Worm (Caenorhabditis elegans) whole organism, L1 larva: Measurements from ENCODE around the gene fbxa-48.

Source experiments
- C04F5.9 ChIP-seq: sonication (generic microtip); optimal IDR thresholded peaks from 2 replicates; lab custom pipeline; 2016; ENCODE audit warnings: missing genetic modification characterization, missing compliant biosample characterization
- C34B4.2 ChIP-seq: sonication (generic microtip); optimal IDR thresholded peaks from 2 replicates; lab custom pipeline; 2017; ENCODE audit warnings: mild to moderate bottlenecking, missing genetic modification characterization, missing compliant biosample characterization
- F16B12.6 ChIP-seq: fragments of 150-350 bp; optimal IDR thresholded peaks from 2 replicates; lab custom pipeline; 2014; ENCODE audit warnings: missing biosample characterization, missing genetic modification characterization
- blmp-1 ChIP-seq: fragments of 150-350 bp; optimal IDR thresholded peaks from 2 replicates; lab custom pipeline; 2014; ENCODE audit warnings: missing biosample characterization, missing genetic modification characterization
- ceh-63 ChIP-seq: fragments of 200-800 bp; sonication (Bioruptor generic); optimal IDR thresholded peaks from 2 replicates; lab custom pipeline; 2018; ENCODE audit warnings: mild to moderate bottlenecking, missing genetic modification characterization, missing compliant biosample characterization
- dpl-1 ChIP-seq, 3 experiments: fragments of 150-350 bp in 2 of 3; sonication (generic microtip) in 1 of 3; optimal IDR thresholded peaks; 2 replicates each; lab custom pipeline; 2014 to 2017; ENCODE audit warnings: missing biosample characterization in 3 of 3, missing genetic modification characterization in 3 of 3, missing genetic modification reagents in 3 of 3
- efl-1 ChIP-seq, 4 experiments: fragments of 150-350 bp; optimal IDR thresholded peaks in 3 of 4; peaks in 1 of 4; 1 replicate in 1 of 4; 2 replicates in 3 of 4; lab custom pipeline; 2014; ENCODE audit warnings: missing biosample characterization in 2 of 4, missing genetic modification characterization in 2 of 4, missing genetic modification reagents in 2 of 4
- egl-13 ChIP-seq: sonication (generic microtip); optimal IDR thresholded peaks from 2 replicates; lab custom pipeline; 2016; ENCODE audit warnings: missing genotype, missing genetic modification reagents, missing genetic modification characterization, missing compliant biosample characterization
- elt-2 ChIP-seq: sonication (generic microtip); optimal IDR thresholded peaks from 2 replicates; lab custom pipeline; 2016; ENCODE audit warnings: missing genetic modification characterization, mild to moderate bottlenecking, inconsistent platforms, missing compliant biosample characterization, missing genetic modification reagents
- fkh-8 ChIP-seq: sonication (generic microtip); optimal IDR thresholded peaks from 2 replicates; lab custom pipeline; 2016; ENCODE audit warnings: mild to moderate bottlenecking, missing genetic modification characterization, missing compliant biosample characterization
- hlh-17 ChIP-seq: fragments of 200-800 bp; sonication (Bioruptor generic); optimal IDR thresholded peaks from 2 replicates; lab custom pipeline; 2018; ENCODE audit warnings: missing genetic modification characterization, mild to moderate bottlenecking, missing compliant biosample characterization, moderate library complexity, borderline replicate concordance
- hpl-2 ChIP-seq: fragments of 150-350 bp; optimal IDR thresholded peaks from 2 replicates; lab custom pipeline; 2014; ENCODE audit warnings: missing biosample characterization, missing genetic modification reagents, missing genetic modification characterization
- irx-1 ChIP-seq: sonication (generic microtip); optimal IDR thresholded peaks from 2 replicates; lab custom pipeline; 2016; ENCODE audit warnings: missing genetic modification characterization, missing compliant biosample characterization
- lin-15B ChIP-seq: fragments of 150-350 bp; sonication (generic microtip); optimal IDR thresholded peaks from 3 replicates; lab custom pipeline; 2014; ENCODE audit warnings: missing biosample characterization, missing genetic modification characterization
- lin-35 ChIP-seq, 2 experiments: fragments of 150-350 bp; optimal IDR thresholded peaks; 2 replicates each; lab custom pipeline; 2014; ENCODE audit warnings: missing biosample characterization in 2 of 2, missing genetic modification characterization in 2 of 2, missing genetic modification reagents in 2 of 2
- lin-39 ChIP-seq: fragments of 150-350 bp; optimal IDR thresholded peaks from 2 replicates; lab custom pipeline; 2014; ENCODE audit warnings: missing biosample characterization, missing genetic modification reagents, missing genetic modification characterization
- mab-9 ChIP-seq: fragments of 200-800 bp; sonication (Bioruptor generic); IDR thresholded peaks from 2 replicates; pipeline ENCODE4 v1.3.6; 2022; ENCODE audit warnings: missing genetic modification reagents, missing genetic modification characterization, missing compliant biosample characterization
- nhr-12 ChIP-seq: sonication (generic microtip); optimal IDR thresholded peaks from 2 replicates; lab custom pipeline; 2017; ENCODE audit warnings: missing biosample characterization, missing genetic modification characterization
- nhr-85 ChIP-seq: sonication (generic microtip); peaks from one replicate; lab custom pipeline; 2016; ENCODE audit warnings: missing genetic modification characterization, inconsistent platforms, missing compliant biosample characterization
- skn-1 ChIP-seq: fragments of 150-350 bp; optimal IDR thresholded peaks from 2 replicates; lab custom pipeline; 2014; ENCODE audit warnings: missing biosample characterization, missing genetic modification characterization
- snu-23 ChIP-seq: sonication (generic microtip); optimal IDR thresholded peaks from 2 replicates; lab custom pipeline; 2016; ENCODE audit warnings: missing genetic modification characterization, missing compliant biosample characterization
- sptf-1 ChIP-seq: fragments of 150-350 bp; optimal IDR thresholded peaks from 2 replicates; lab custom pipeline; 2014; ENCODE audit warnings: missing biosample characterization, missing genetic modification characterization
- sup-37 ChIP-seq: fragments of 200-800 bp; sonication (Bioruptor generic); optimal IDR thresholded peaks from 2 replicates; lab custom pipeline; 2018; ENCODE audit warnings: mild to moderate bottlenecking, missing genetic modification characterization, missing compliant biosample characterization
- swsn-7 ChIP-seq: sonication (generic microtip); optimal IDR thresholded peaks from 2 replicates; lab custom pipeline; 2016; ENCODE audit warnings: missing genetic modification characterization, missing compliant biosample characterization
- unc-130 ChIP-seq: fragments of 150-350 bp; optimal IDR thresholded peaks from 2 replicates; lab custom pipeline; 2017; ENCODE audit warnings: missing biosample characterization, missing genetic modification characterization, inconsistent platforms
- unc-30 ChIP-seq: sonication (generic microtip); optimal IDR thresholded peaks from 2 replicates; lab custom pipeline; 2017; ENCODE audit warnings: missing biosample characterization, missing genetic modification characterization
- unc-62 ChIP-seq: fragments of 150-350 bp; optimal IDR thresholded peaks from 2 replicates; lab custom pipeline; 2014; ENCODE audit warnings: missing biosample characterization, missing genetic modification reagents, missing genetic modification characterization
- vab-15 ChIP-seq: sonication (generic microtip); optimal IDR thresholded peaks from 2 replicates; lab custom pipeline; 2017; ENCODE audit warnings: missing genotype, mild to moderate bottlenecking, missing genetic modification characterization, missing compliant biosample characterization
- xbp-1 ChIP-seq: sonication (generic microtip); optimal IDR thresholded peaks from 2 replicates; lab custom pipeline; 2016; ENCODE audit warnings: missing genetic modification characterization, missing compliant biosample characterization
- zag-1 ChIP-seq: fragments of 150-350 bp; optimal IDR thresholded peaks from 2 replicates; lab custom pipeline; 2014; ENCODE audit warnings: missing biosample characterization, missing genetic modification characterization
- zip-4 ChIP-seq: fragments of 200-800 bp; sonication (Bioruptor generic); optimal IDR thresholded peaks from 2 replicates; lab custom pipeline; 2018; ENCODE audit warnings: mild to moderate bottlenecking, missing genetic modification characterization, moderate library complexity, missing compliant biosample characterization
- ztf-4 ChIP-seq: fragments of 150-350 bp; optimal IDR thresholded peaks from 2 replicates; lab custom pipeline; 2014; ENCODE audit warnings: missing biosample characterization, missing genetic modification characterization

fbxa-48 gene

DNA sequence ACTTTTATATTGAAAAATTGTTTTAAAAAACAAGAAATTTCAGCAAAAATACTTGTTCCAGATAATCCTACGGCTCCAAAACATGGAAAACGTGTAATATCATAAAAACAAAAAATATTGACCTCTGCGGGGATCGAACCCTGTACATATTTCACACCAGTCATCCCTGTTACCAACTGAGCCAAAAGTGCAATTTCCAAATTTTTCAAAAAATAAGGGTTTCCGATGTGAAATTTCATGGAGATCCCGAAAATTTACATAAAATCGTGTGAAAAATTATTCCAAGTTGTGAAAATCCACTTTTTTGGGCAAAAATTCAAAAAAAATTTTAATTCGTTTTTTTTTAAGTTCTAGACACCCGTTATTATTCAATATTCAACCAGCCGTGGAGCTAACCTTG is 32.2 kb upstream of the fbxa-48 start:
- TF ChIP-seq sptf-1 (tag; lab: Kevin White, UChicago) (no peak), unc-30 (tag; lab: Kevin White, UChicago) (no peak), snu-23 (GFP tag; lab: Kevin White, UChicago) (no peak), lin-39 (no peak), zip-4 (GFP tag; lab: Kevin White, UChicago) (no peak), efl-1 (optimal IDR thresholded peaks at IDR 0.05; lab: Kevin White, UChicago) (no peak), efl-1 (GFP tag; optimal IDR thresholded peaks at IDR 0.05 in 1 of 2; lab: Kevin White, UChicago) (peak in 1 of 2 experiments; percentile 26), nhr-85 (tag; lab: Kevin White, UChicago) (no peak), ztf-4 (tag; lab: Kevin White, UChicago) (no peak)

DNA sequence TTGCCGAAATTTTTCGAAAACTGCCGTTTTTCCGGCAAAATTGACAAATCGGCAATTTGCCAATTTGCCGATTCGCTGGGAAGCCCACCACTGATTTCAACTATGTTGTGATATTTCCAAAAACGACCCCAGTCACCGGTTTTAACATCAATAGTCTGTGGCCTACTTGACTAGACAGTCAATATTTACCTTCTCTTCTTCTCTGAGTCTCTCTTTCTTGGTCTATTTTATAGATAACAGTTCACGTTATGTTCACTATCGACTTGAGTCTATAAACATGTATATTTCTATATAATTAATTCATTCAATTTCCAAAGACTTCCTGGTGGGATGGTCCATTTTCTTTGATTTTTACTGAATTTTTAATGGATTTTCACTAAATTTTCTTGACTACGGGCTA is 22.8 kb upstream of the fbxa-48 start:
- TF ChIP-seq lin-35 (GFP tag; optimal IDR thresholded peaks at IDR 0.05; lab: Kevin White, UChicago) (peak in 1 of 2 experiments; percentile 8), efl-1 (optimal IDR thresholded peaks at IDR 0.05; lab: Kevin White, UChicago) (no peak), efl-1 (GFP tag; optimal IDR thresholded peaks at IDR 0.05 in 1 of 2; lab: Kevin White, UChicago) (peak in 1 of 2 experiments; percentile 80), C34B4.2 (tag; lab: Kevin White, UChicago) (no peak)

DNA sequence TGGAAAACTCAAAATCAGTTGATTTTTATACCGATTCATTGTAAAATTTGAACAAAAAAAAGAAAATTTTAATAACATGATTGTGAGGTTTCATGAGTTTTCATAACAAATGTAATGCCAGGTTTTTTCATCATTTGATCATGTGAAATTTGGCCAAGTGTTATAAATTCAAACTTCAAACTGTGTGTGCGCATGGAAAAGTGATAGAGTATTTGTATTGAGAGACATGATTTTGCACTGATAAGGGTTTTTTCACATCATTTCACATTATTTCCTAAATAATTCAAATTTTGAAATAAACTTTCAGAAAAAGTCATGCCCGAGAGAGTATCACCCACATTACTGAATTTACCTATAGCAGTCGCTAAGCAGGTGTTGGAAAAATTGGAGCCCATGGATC is 19.2 kb upstream of the fbxa-48 start, which contains the start of gene fbxa-219:
Gene fbxa-219 (plus strand): TSS at position 277 of the 400 bp plus-strand sequence.
- no peak for TF ChIP-seq F16B12.6 (tag; lab: Kevin White, UChicago)
- no peak for TF ChIP-seq hlh-17
- TF ChIP-seq elt-2 = peak; percentile 32
- TF ChIP-seq C04F5.9 (tag; lab: Kevin White, UChicago) = no peak
- TF ChIP-seq lin-35 (GFP tag; optimal IDR thresholded peaks at IDR 0.05; lab: Kevin White, UChicago) = peak in 1 of 2 experiments; percentile 45
- TF ChIP-seq hpl-2 (GFP tag; lab: Kevin White, UChicago) = no peak
- no peak for TF ChIP-seq vab-15 (tag; lab: Kevin White, UChicago)

DNA sequence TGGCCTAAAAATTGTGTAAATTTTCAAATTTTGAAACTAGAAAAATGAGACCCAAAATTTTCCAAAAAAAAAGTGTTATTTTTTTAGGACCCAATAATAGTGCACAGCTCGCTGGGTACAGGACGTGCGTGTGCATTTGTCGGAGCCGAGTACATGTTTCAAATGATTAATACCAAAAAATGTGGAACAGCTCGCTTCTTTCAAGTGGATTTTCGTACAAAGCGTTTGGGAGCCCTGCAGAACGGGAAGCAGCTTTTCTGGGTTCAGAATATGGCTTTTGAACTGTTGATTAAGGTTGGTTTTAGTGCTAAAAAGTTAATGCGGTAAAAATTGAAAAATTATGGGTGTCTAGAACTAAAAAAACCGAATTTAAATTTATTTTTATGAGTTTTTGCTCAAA is 16.3 kb upstream of the fbxa-48 start:
- no peak for TF ChIP-seq unc-62 (GFP tag; lab: Kevin White, UChicago)
- no peak for TF ChIP-seq elt-2
- TF ChIP-seq sup-37 = no peak
- no peak for TF ChIP-seq fkh-8 (tag; lab: Kevin White, UChicago)
- TF ChIP-seq C04F5.9 (tag; lab: Kevin White, UChicago) = no peak
- no peak for TF ChIP-seq egl-13 (tag; lab: Kevin White, UChicago)
- no peak for TF ChIP-seq lin-15B (tag; lab: Kevin White, UChicago)
- TF ChIP-seq lin-39 = no peak
- TF ChIP-seq zip-4 (GFP tag; lab: Kevin White, UChicago) = no peak
- no peak for TF ChIP-seq skn-1 (tag; lab: Kevin White, UChicago)
- TF ChIP-seq irx-1 (tag; lab: Kevin White, UChicago) = no peak
- TF ChIP-seq unc-130 (tag; lab: Kevin White, UChicago) = no peak
- TF ChIP-seq mab-9 (GFP tag; lab: Robert Waterston, UW) = no peak
- TF ChIP-seq, all 84 proteins: peak for 0

DNA sequence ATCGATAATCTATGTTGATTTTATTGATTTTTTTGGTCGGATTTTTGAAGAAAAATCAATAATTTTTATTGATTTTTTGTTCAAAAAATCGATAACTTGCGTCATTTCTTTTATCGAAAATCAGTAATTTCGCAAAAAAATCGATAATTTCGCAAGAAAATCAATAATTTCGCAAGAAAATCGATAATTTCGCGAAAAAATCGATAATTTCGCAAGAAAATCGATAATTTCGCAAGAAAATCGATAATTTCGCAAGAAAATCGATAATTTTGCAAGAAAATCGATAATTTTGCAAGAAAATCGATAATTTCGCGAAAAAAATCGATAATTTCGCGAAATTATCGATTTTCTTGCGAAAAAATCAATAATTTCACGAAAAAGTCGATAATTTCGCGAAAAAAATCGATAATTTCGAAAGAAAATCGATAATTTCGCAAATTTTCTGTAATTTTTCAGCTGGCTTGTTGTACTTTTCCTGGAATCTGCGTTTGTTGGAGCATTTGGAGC is 11.4 kb upstream of the fbxa-48 start:
- no peak for TF ChIP-seq nhr-12 (tag; lab: Kevin White, UChicago)
- TF ChIP-seq blmp-1 (tag; lab: Kevin White, UChicago) = no peak
- no peak for TF ChIP-seq ceh-63 (GFP tag; lab: Kevin White, UChicago)
- TF ChIP-seq dpl-1 (GFP tag; optimal IDR thresholded peaks at IDR 0.05; lab: Kevin White, UChicago) = no peak
- no peak for TF ChIP-seq zag-1 (tag; lab: Kevin White, UChicago)
- TF ChIP-seq xbp-1 (tag; lab: Kevin White, UChicago) = no peak
- TF ChIP-seq swsn-7 (tag; lab: Kevin White, UChicago) = no peak
- no peak for TF ChIP-seq fkh-8 (tag; lab: Kevin White, UChicago)
- no peak for TF ChIP-seq unc-30 (tag; lab: Kevin White, UChicago)
